Worm (Caenorhabditis elegans) whole organism, mixed stage, embryonic: ENCODE data around the gene dct-7.

Experiments
- ceh-43 ChIP-seq: fragments of 200-800 bp; sonication (Bioruptor generic); optimal IDR thresholded peaks from 2 replicates; lab custom pipeline; 2018; ENCODE audit warnings: mild to moderate bottlenecking, missing genetic modification characterization, moderate library complexity, missing compliant biosample characterization
- ceh-83 ChIP-seq: fragments of 200-800 bp; sonication (Bioruptor generic); optimal IDR thresholded peaks from 2 replicates; lab custom pipeline; 2018; ENCODE audit warnings: mild to moderate bottlenecking, missing genetic modification characterization, missing compliant biosample characterization
- cnd-1 ChIP-seq: fragments of 200-800 bp; sonication (Bioruptor generic); optimal IDR thresholded peaks from 2 replicates; lab custom pipeline; 2018; ENCODE audit warnings: mild to moderate bottlenecking, missing genetic modification characterization, missing compliant biosample characterization
- elt-3 ChIP-seq: fragments of 150-350 bp; optimal IDR thresholded peaks from 2 replicates; lab custom pipeline; 2014; ENCODE audit warnings: missing biosample characterization, missing genetic modification characterization
- mls-2 ChIP-seq: sonication (generic microtip); optimal IDR thresholded peaks from 2 replicates; lab custom pipeline; 2016; ENCODE audit warnings: mild to moderate bottlenecking, missing genetic modification characterization, moderate library complexity, missing compliant biosample characterization
- nhr-12 ChIP-seq: fragments of 150-350 bp; optimal IDR thresholded peaks from 2 replicates; lab custom pipeline; 2014; ENCODE audit warnings: missing biosample characterization, missing genetic modification characterization
- nhr-28 ChIP-seq: fragments of 150-350 bp; optimal IDR thresholded peaks from 2 replicates; lab custom pipeline; 2014; ENCODE audit warnings: missing biosample characterization, missing genetic modification characterization
- nhr-76 ChIP-seq: sonication (generic microtip); optimal IDR thresholded peaks from 2 replicates; lab custom pipeline; 2017; ENCODE audit warnings: missing biosample characterization, missing genetic modification characterization
- ztf-11 ChIP-seq: fragments of 150-350 bp; optimal IDR thresholded peaks from 2 replicates; lab custom pipeline; 2014; ENCODE audit warnings: missing biosample characterization, missing genetic modification characterization

The dct-7 gene

DNA sequence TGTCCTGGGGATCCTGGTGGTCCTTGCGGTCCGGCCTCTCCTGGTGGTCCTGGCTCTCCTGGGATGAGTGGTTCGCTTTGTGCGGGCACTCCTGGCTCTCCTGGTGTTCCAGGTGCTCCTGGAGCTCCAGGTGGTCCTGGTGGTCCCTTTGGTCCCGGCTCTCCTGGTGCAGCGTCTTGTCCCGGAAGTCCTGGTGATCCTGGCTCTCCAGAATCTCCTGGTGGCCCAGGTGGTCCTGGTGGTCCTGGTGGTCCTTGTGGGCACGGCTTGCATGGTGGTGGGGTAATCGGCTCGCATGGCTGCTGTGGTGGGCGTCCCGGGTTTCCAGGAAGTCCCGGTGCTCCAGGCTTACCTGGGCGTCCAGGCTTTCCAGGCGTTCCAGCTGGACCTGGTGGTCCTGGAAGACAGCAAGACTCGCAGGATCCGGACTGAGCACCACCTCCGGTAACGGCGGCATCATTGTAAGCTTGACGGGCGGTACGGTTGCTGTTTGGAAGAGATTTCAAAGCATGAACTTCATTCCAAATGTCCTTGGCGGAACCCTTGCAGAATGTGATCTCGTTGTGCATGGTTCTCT is 46.5 kb downstream of the dct-7 start:
- TF ChIP-seq ztf-11 (tag; lab: Kevin White, UChicago) (no peak), nhr-28 (no peak), mls-2 (tag; lab: Kevin White, UChicago) (no peak), nhr-76 (tag; lab: Kevin White, UChicago) (no peak), elt-3 (tag; lab: Kevin White, UChicago) (no peak), ceh-43 (GFP tag; lab: Kevin White, UChicago) (no peak), nhr-12 (tag; lab: Kevin White, UChicago) (no peak), ceh-83 (GFP tag; lab: Kevin White, UChicago) (no peak), cnd-1 (tag; lab: Kevin White, UChicago) (no peak)
